Worm (Caenorhabditis elegans) whole organism, early embryonic: Measurements from ENCODE around the gene nhr-76.

Experiments
- B0310.2 ChIP-seq: sonication (generic microtip); optimal IDR thresholded peaks from 2 replicates; lab custom pipeline; 2016; ENCODE audit warnings: mild to moderate bottlenecking, missing genetic modification characterization, missing compliant biosample characterization
- F13C5.2 ChIP-seq: sonication (generic microtip); optimal IDR thresholded peaks from 2 replicates; lab custom pipeline; 2017; ENCODE audit warnings: mild to moderate bottlenecking, missing genetic modification characterization, inconsistent platforms, missing compliant biosample characterization
- aly-1 ChIP-seq: sonication (generic microtip); optimal IDR thresholded peaks from 2 replicates; lab custom pipeline; 2016; ENCODE audit warnings: missing genetic modification characterization, missing compliant biosample characterization
- ama-1 ChIP-seq: fragments of 150-350 bp; optimal IDR thresholded peaks from 2 replicates; lab custom pipeline; 2014
- ceh-13 ChIP-seq: fragments of 200-800 bp; sonication (Bioruptor generic); optimal IDR thresholded peaks from 2 replicates; lab custom pipeline; 2018; ENCODE audit warnings: mild to moderate bottlenecking, missing genetic modification characterization, missing compliant biosample characterization
- ceh-36 ChIP-seq: sonication (generic microtip); optimal IDR thresholded peaks from 2 replicates; lab custom pipeline; 2016; ENCODE audit warnings: missing genetic modification characterization, inconsistent platforms, missing compliant biosample characterization
- hmg-4 ChIP-seq: fragments of 200-800 bp; sonication (Bioruptor generic); optimal IDR thresholded peaks from 2 replicates; lab custom pipeline; 2018; ENCODE audit warnings: mild to moderate bottlenecking, missing genetic modification characterization, missing compliant biosample characterization
- hnd-1 ChIP-seq: sonication (generic microtip); optimal IDR thresholded peaks from 2 replicates; lab custom pipeline; 2016; ENCODE audit warnings: missing genetic modification characterization, missing compliant biosample characterization
- pes-1 ChIP-seq: fragments of 200-800 bp; sonication (Bioruptor generic); IDR thresholded peaks from 2 replicates; pipeline ENCODE4 v1.3.6; 2022; ENCODE audit warnings: missing genetic modification reagents, missing genetic modification characterization, missing compliant biosample characterization
- scrt-1 ChIP-seq: fragments of 200-800 bp; sonication (Bioruptor generic); IDR thresholded peaks from 2 replicates; pipeline ENCODE4 v1.3.6; 2022; ENCODE audit warnings: missing genetic modification characterization, missing compliant biosample characterization
- sea-1 ChIP-seq: fragments of 200-800 bp; sonication (Bioruptor generic); conservative IDR thresholded peaks from 2 replicates; pipeline ENCODE4 v1.3.6; 2022; ENCODE audit warnings: missing genetic modification characterization, missing compliant biosample characterization
- tbx-11 ChIP-seq: fragments of 200-800 bp; sonication (Bioruptor generic); IDR thresholded peaks from 2 replicates; pipeline ENCODE4 v1.3.6; 2022; ENCODE audit warnings: missing genetic modification characterization, missing compliant biosample characterization
- tra-4 ChIP-seq: sonication (generic microtip); optimal IDR thresholded peaks from 2 replicates; lab custom pipeline; 2017; ENCODE audit warnings: missing genetic modification characterization, missing compliant biosample characterization

- TF ChIP-seq scrt-1 (GFP tag; lab: Robert Waterston, UW) (no peak), ama-1 (lab: Kevin White, UChicago) (no peak), tbx-11 (GFP tag; lab: Robert Waterston, UW) (no peak), tra-4 (no peak), pes-1 (GFP tag; lab: Robert Waterston, UW) (no peak), ceh-13 (GFP tag; lab: Kevin White, UChicago) (no peak), aly-1 (tag; lab: Kevin White, UChicago) (no peak), ceh-36 (no peak), hmg-4 (GFP tag; lab: Kevin White, UChicago) (no peak), B0310.2 (tag; lab: Kevin White, UChicago) (no peak), F13C5.2 (no peak), sea-1 (GFP tag; lab: Robert Waterston, UW) (no peak), hnd-1 (tag; lab: Kevin White, UChicago) (no peak)
These were observed 48.9 kb downstream of the nhr-76 start, which contains the start of gene K11H12.5 for ce11 chrIV:676280-676679.
